Worm (Caenorhabditis elegans): ENCODE measurements around the gene pas-2.

- TF ChIP-seq aly-2 (tag; optimal IDR thresholded peaks at IDR 0.05) = no peak
- TF ChIP-seq egl-27 (tag; optimal IDR thresholded peaks at IDR 0.05) = no peak
- no peak for TF ChIP-seq jun-1 (tag; optimal IDR thresholded peaks at IDR 0.05)
- TF ChIP-seq lin-39 (tag; optimal IDR thresholded peaks at IDR 0.05) = no peak
- TF ChIP-seq unc-39 (tag; optimal IDR thresholded peaks at IDR 0.05) = no peak
- no peak for TF ChIP-seq skn-1 (tag; optimal IDR thresholded peaks at IDR 0.05)
- no peak for TF ChIP-seq nhr-11 (tag; optimal IDR thresholded peaks at IDR 0.05)
Measured at ce11 chrV:10745034-10745433, 25.1 kb upstream of the pas-2 start, which contains the start of gene srj-21.

Data from whole organism, L3 larva.